Worm (Caenorhabditis elegans) whole organism, L1 larva: Measurements from ENCODE around the gene subs-4.

Source experiments
- alr-1 ChIP-seq: fragments of 200-800 bp; sonication (Bioruptor generic); optimal IDR thresholded peaks from 2 replicates; lab custom pipeline; 2018; ENCODE audit warnings: borderline replicate concordance, mild to moderate bottlenecking, missing genetic modification characterization, missing compliant biosample characterization
- dpl-1 ChIP-seq, 3 experiments: fragments of 150-350 bp in 2 of 3; sonication (generic microtip) in 1 of 3; optimal IDR thresholded peaks; 2 replicates each; lab custom pipeline; 2014 to 2017; ENCODE audit warnings: missing biosample characterization in 3 of 3, missing genetic modification characterization in 3 of 3, missing genetic modification reagents in 3 of 3
- egl-27 ChIP-seq, 2 experiments: fragments of 150-350 bp in 1 of 2; sonication (generic microtip); optimal IDR thresholded peaks; 3 replicates each; lab custom pipeline; 2017 to 2018; ENCODE audit warnings: missing biosample characterization in 2 of 2, missing genetic modification characterization in 2 of 2, missing genetic modification reagents in 2 of 2
- lsy-2 ChIP-seq, 2 experiments: fragments of 150-350 bp; optimal IDR thresholded peaks; 2 replicates each; lab custom pipeline; 2014; ENCODE audit warnings: missing biosample characterization in 2 of 2, missing genetic modification characterization in 2 of 2
- nhr-11 ChIP-seq: fragments of 150-350 bp; optimal IDR thresholded peaks from 2 replicates; lab custom pipeline; 2014; ENCODE audit warnings: missing biosample characterization, missing genetic modification characterization
- nhr-12 ChIP-seq: sonication (generic microtip); optimal IDR thresholded peaks from 2 replicates; lab custom pipeline; 2017; ENCODE audit warnings: missing biosample characterization, missing genetic modification characterization
- tlp-1 ChIP-seq: fragments of 150-350 bp; optimal IDR thresholded peaks from 2 replicates; lab custom pipeline; 2014; ENCODE audit warnings: missing biosample characterization, missing genetic modification characterization
- ztf-11 ChIP-seq, 2 experiments: sonication (generic microtip); optimal IDR thresholded peaks; 2 replicates each; lab custom pipeline; 2016 to 2017; ENCODE audit warnings: missing genetic modification characterization in 2 of 2, missing biosample characterization in 1 of 2, missing compliant biosample characterization in 1 of 2
- ztf-4 ChIP-seq: fragments of 150-350 bp; optimal IDR thresholded peaks from 2 replicates; lab custom pipeline; 2014; ENCODE audit warnings: missing biosample characterization, missing genetic modification characterization

- TF ChIP-seq nhr-12 (no peak), ztf-11 (tag; optimal IDR thresholded peaks at IDR 0.05; lab: Kevin White, UChicago) (no peak), tlp-1 (tag; lab: Kevin White, UChicago) (no peak), lsy-2 (tag; optimal IDR thresholded peaks at IDR 0.05; lab: Kevin White, UChicago) (no peak), ztf-4 (tag; lab: Kevin White, UChicago) (no peak), alr-1 (tag; lab: Kevin White, UChicago) (no peak), egl-27 (tag; optimal IDR thresholded peaks at IDR 0.05; lab: Kevin White, UChicago) (no peak), dpl-1 (GFP tag; optimal IDR thresholded peaks at IDR 0.05; lab: Kevin White, UChicago) (no peak), nhr-11 (no peak)
Measured at ce11 chrIII:11359422-11359821, 22.6 kb upstream of the subs-4 start.
